Worm (Caenorhabditis elegans): ENCODE measurements around the gene Y32B12C.1.

Y32B12C.1 gene

ce11 chrV:16603102-16603501, 3.3 kb upstream of the Y32B12C.1 start, which contains the start of gene T03E6.8:
T03E6.8 (minus strand) TSS chrV:16603202.
- no peak for TF ChIP-seq madf-9 (GFP tag; conservative IDR thresholded peaks at IDR 0.05)
- no peak for TF ChIP-seq dmd-9 (GFP tag; IDR thresholded peaks at IDR 0.05)

ce11 chrV:16604301-16604700, 2.1 kb upstream of the Y32B12C.1 start:
- no peak for TF ChIP-seq daf-16 (GFP tag; optimal IDR thresholded peaks at IDR 0.05)
- TF ChIP-seq daf-16 (tag; optimal IDR thresholded peaks at IDR 0.05): peak; percentile 50
- TF ChIP-seq pqm-1 (tag; optimal IDR thresholded peaks at IDR 0.05): peak; percentile 11
- 0 out of 2 replicates have a peak, but pooled peaks have one; percentile 12 for TF ChIP-seq dmd-6 (GFP tag; IDR thresholded peaks at IDR 0.05)
- TF ChIP-seq mdl-1 (tag; optimal IDR thresholded peaks at IDR 0.05): no peak
- peak; percentile 22 for TF ChIP-seq nhr-77 (tag; optimal IDR thresholded peaks at IDR 0.05)
- peak; percentile 46 for TF ChIP-seq nhr-28 (tag; optimal IDR thresholded peaks at IDR 0.05)
- TF ChIP-seq dve-1 (tag; optimal IDR thresholded peaks at IDR 0.05; ENCODE audit: insufficient read depth): peak; percentile 44
- TF ChIP-seq nhr-6 (tag; optimal IDR thresholded peaks at IDR 0.05): no peak

ce11 chrV:16605463-16605862, 950 bp upstream of the Y32B12C.1 start:
- peak; percentile 44 for TF ChIP-seq hlh-11 (tag; optimal IDR thresholded peaks at IDR 0.05)
- TF ChIP-seq Y105C5A.15 (GFP tag; IDR thresholded peaks at IDR 0.05): no peak
- no peak for TF ChIP-seq unc-62 (GFP tag; optimal IDR thresholded peaks at IDR 0.05 in 1 of 2)
- no peak for TF ChIP-seq unc-62 (tag; optimal IDR thresholded peaks at IDR 0.05)
- peak; percentile 33 for TF ChIP-seq dve-1 (tag; optimal IDR thresholded peaks at IDR 0.05; ENCODE audit: insufficient read depth)
- peak; percentile 51 for TF ChIP-seq pqm-1 (tag; optimal IDR thresholded peaks at IDR 0.05)
- no peak for TF ChIP-seq daf-16 (GFP tag; optimal IDR thresholded peaks at IDR 0.05)
- TF ChIP-seq daf-16 (tag; optimal IDR thresholded peaks at IDR 0.05): peak; percentile 43
- no peak for TF ChIP-seq mes-2 (tag; optimal IDR thresholded peaks at IDR 0.05; ENCODE audit: poor library complexity, severe bottlenecking)
- TF ChIP-seq rbr-2 (tag; optimal IDR thresholded peaks at IDR 0.05): no peak
- TF ChIP-seq dmd-9 (GFP tag; IDR thresholded peaks at IDR 0.05): no peak
- TF ChIP-seq dmd-6 (GFP tag; IDR thresholded peaks at IDR 0.05): peak; percentile 66
- no peak for TF ChIP-seq mxl-3 (GFP tag; optimal IDR thresholded peaks at IDR 0.05)
- TF ChIP-seq php-3 (GFP tag; IDR thresholded peaks at IDR 0.05): peak; percentile 67

ce11 chrV:16608478-16608877, 2.1 kb downstream of the Y32B12C.1 start:
- TF ChIP-seq daf-16 (GFP tag; optimal IDR thresholded peaks at IDR 0.05) (no peak), daf-16 (tag; optimal IDR thresholded peaks at IDR 0.05) (peak; percentile 12), ztf-7 (tag; optimal IDR thresholded peaks at IDR 0.05) (no peak), ceh-82 (tag; optimal IDR thresholded peaks at IDR 0.05) (no peak), dve-1 (tag; optimal IDR thresholded peaks at IDR 0.05; ENCODE audit: insufficient read depth) (peak; percentile 8), nhr-28 (tag; optimal IDR thresholded peaks at IDR 0.05) (peak; percentile 65)

- TF ChIP-seq daf-16 (GFP tag; optimal IDR thresholded peaks at IDR 0.05) (no peak), daf-16 (tag; optimal IDR thresholded peaks at IDR 0.05) (peak; percentile 93), ZK337.2 (GFP tag; IDR thresholded peaks at IDR 0.05) (no peak), attf-4 (tag; optimal IDR thresholded peaks at IDR 0.05) (no peak), daf-19 (GFP tag; conservative IDR thresholded peaks at IDR 0.05) (no peak), ztf-11 (tag; optimal IDR thresholded peaks at IDR 0.05) (no peak), F37D6.2 (tag; optimal IDR thresholded peaks at IDR 0.05) (no peak), F10B5.3 (tag; optimal IDR thresholded peaks at IDR 0.05) (no peak), nhr-102 (tag; optimal IDR thresholded peaks at IDR 0.05) (no peak), rbr-2 (tag; optimal IDR thresholded peaks at IDR 0.05) (no peak), spr-3 (GFP tag; optimal IDR thresholded peaks at IDR 0.05) (no peak), zag-1 (tag; optimal IDR thresholded peaks at IDR 0.05) (no peak), madf-5 (GFP tag; IDR thresholded peaks at IDR 0.05) (no peak), zfp-3 (GFP tag; conservative IDR thresholded peaks at IDR 0.05) (no peak), ceh-20 (GFP tag; IDR thresholded peaks at IDR 0.05) (no peak), lsy-2 (tag; optimal IDR thresholded peaks at IDR 0.05) (no peak), D1046.2 (GFP tag; IDR thresholded peaks at IDR 0.05) (no peak), lin-15B (tag; optimal IDR thresholded peaks at IDR 0.05) (no peak), nhr-25 (tag; optimal IDR thresholded peaks at IDR 0.05; ENCODE audit: borderline replicate concordance, insufficient read depth) (no peak), Y48G9A.11 (GFP tag; IDR thresholded peaks at IDR 0.05) (no peak), zip-2 (tag; optimal IDR thresholded peaks at IDR 0.05) (no peak), mxl-2 (GFP tag; conservative IDR thresholded peaks at IDR 0.05) (no peak), ama-1 (optimal IDR thresholded peaks at IDR 0.05) (no peak), php-3 (GFP tag; IDR thresholded peaks at IDR 0.05) (0 out of 2 replicates have a peak, but pooled peaks have one; percentile 9), pqm-1 (tag; optimal IDR thresholded peaks at IDR 0.05) (peak; percentile 82), ztf-7 (tag; optimal IDR thresholded peaks at IDR 0.05) (no peak), egl-27 (tag; optimal IDR thresholded peaks at IDR 0.05) (no peak), nhr-77 (tag; optimal IDR thresholded peaks at IDR 0.05) (peak; percentile 54), gei-8 (GFP tag; optimal IDR thresholded peaks at IDR 0.05) (no peak)
Observed at ce11 chrV:16610094-16610493, 3.7 kb downstream of the Y32B12C.1 start.

Data from whole organism, L4 larva.